Fruit fly (Drosophila melanogaster): ENCODE measurements around the gene Vps16A.

The Vps16A gene

dm6 chr3R:9236883-9237267 is 29.9 kb upstream of the Vps16A start:
- TF ChIP-seq CG17801 (GFP tag; optimal IDR thresholded peaks at IDR 0.05; ENCODE audit: partially characterized antibody): no peak

dm6 chr3R:9237268-9238091 is 29.3 kb upstream of the Vps16A start, which contains the start of gene pum:
Gene pum, minus strand, starts transcription at chr3R:9237682.
- peak; percentile 57 for TF ChIP-seq CG17801 (GFP tag; optimal IDR thresholded peaks at IDR 0.05; ENCODE audit: partially characterized antibody)

- TF ChIP-seq CG17801 (GFP tag; optimal IDR thresholded peaks at IDR 0.05; ENCODE audit: partially characterized antibody): peak; percentile 67
Measured at dm6 chr3R:9239941-9240400, 26.8 kb upstream of the Vps16A start.

dm6 chr3R:9240554-9240953 is 26.3 kb upstream of the Vps16A start, which contains the start of gene D1:
Gene D1, minus strand, starts transcription at chr3R:9240654.
- TF ChIP-seq CG17801 (GFP tag; optimal IDR thresholded peaks at IDR 0.05; ENCODE audit: partially characterized antibody): no peak

- peak; percentile 84 for TF ChIP-seq CG17801 (GFP tag; optimal IDR thresholded peaks at IDR 0.05; ENCODE audit: partially characterized antibody)
Measured at dm6 chr3R:9245576-9246200, 21.1 kb upstream of the Vps16A start, which contains the start of gene Vps15. Gene Vps15, minus strand, starts transcription at chr3R:9245869.

dm6 chr3R:9246366-9246765 is 20.5 kb upstream of the Vps16A start, which contains the start of gene CG8420:
Gene CG8420, plus strand, starts transcription at chr3R:9246649.
- no peak for TF ChIP-seq CG17801 (GFP tag; optimal IDR thresholded peaks at IDR 0.05; ENCODE audit: partially characterized antibody)

dm6 chr3R:9246879-9247621 is 19.8 kb upstream of the Vps16A start:
- TF ChIP-seq CG17801 (GFP tag; optimal IDR thresholded peaks at IDR 0.05; ENCODE audit: partially characterized antibody): peak; percentile 92

dm6 chr3R:9249025-9249735 is 17.6 kb upstream of the Vps16A start:
- TF ChIP-seq CG17801 (GFP tag; optimal IDR thresholded peaks at IDR 0.05; ENCODE audit: partially characterized antibody): no peak

dm6 chr3R:9249736-9250044 is 17.1 kb upstream of the Vps16A start:
- no peak for TF ChIP-seq CG17801 (GFP tag; optimal IDR thresholded peaks at IDR 0.05; ENCODE audit: partially characterized antibody)

- no peak for TF ChIP-seq CG17801 (GFP tag; optimal IDR thresholded peaks at IDR 0.05; ENCODE audit: partially characterized antibody)
Measured at dm6 chr3R:9250868-9251267, 16.0 kb upstream of the Vps16A start.

dm6 chr3R:9251543-9251942 is 15.3 kb upstream of the Vps16A start, which contains the start of gene St2:
Gene St2, plus strand, starts transcription at chr3R:9251843.
- TF ChIP-seq CG17801 (GFP tag; optimal IDR thresholded peaks at IDR 0.05; ENCODE audit: partially characterized antibody): no peak

dm6 chr3R:9254798-9255197 is 12.0 kb upstream of the Vps16A start, which contains the start of gene CG16734:
Gene CG16734, plus strand, starts transcription at chr3R:9255052.
- TF ChIP-seq CG17801 (GFP tag; optimal IDR thresholded peaks at IDR 0.05; ENCODE audit: partially characterized antibody): no peak

dm6 chr3R:9257616-9258015 is 9.2 kb upstream of the Vps16A start, which contains the start of gene CG16736:
Gene CG16736, minus strand, starts transcription at chr3R:9257716.
- no peak for TF ChIP-seq CG17801 (GFP tag; optimal IDR thresholded peaks at IDR 0.05; ENCODE audit: partially characterized antibody)
